Fruit fly (Drosophila melanogaster): Measurements from ENCODE around the gene CG10283.

The CG10283 gene

DNA sequence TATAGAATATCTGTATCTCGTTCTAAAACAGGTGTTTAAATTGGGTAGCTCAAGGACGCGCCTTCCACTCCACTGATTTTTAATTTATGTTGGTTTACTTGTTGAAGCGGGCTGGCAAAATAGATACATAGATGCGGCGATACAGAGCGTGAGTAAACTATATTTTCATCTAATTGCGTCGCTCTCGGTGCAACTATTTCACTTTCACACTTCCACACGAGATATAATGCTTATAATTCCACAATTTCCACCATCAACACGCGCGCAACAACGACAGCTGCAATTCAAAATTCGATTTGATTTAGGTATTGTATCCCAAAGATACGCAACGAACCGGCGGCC is 302 bp downstream of the CG10283 start:
- no peak for TF ChIP-seq CG32006 (GFP tag; optimal IDR thresholded peaks at IDR 0.05)
- no peak for TF ChIP-seq CG11902 (GFP tag; optimal IDR thresholded peaks at IDR 0.05)
- peak; percentile 60 for TF ChIP-seq Eip78C (GFP tag)

DNA sequence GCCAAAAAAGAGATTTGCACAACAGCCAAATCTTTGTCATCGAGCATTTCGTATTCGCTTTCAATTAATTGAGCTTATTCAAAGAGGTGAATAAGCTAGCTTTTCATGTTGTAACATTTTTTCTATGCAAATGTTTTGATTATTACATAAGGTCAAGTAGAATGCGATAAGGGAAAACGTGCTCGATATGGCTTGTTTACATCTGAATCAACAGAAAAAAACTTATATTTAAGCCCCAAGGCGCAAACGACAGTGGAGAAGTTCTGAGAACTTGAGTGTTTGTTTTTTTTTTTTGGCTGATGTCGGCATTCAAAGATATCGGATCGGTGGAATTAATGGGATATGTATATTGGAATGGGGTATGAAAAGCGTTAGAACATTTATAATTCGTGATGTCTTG is 1.3 kb downstream of the CG10283 start:
- no peak for TF ChIP-seq svp (GFP tag)
- no peak for TF ChIP-seq Hr4 (GFP tag; optimal IDR thresholded peaks at IDR 0.05)
- TF ChIP-seq topi (GFP tag; optimal IDR thresholded peaks at IDR 0.05), result no peak
- peak; percentile 58 for TF ChIP-seq fkh (GFP tag; optimal IDR thresholded peaks at IDR 0.05)

dm6 chr2L:18482170-18482569 is 2.1 kb downstream of the CG10283 start:
- no peak for TF ChIP-seq Lpt (GFP tag; optimal IDR thresholded peaks at IDR 0.05)
- TF ChIP-seq Eip93F (GFP tag; optimal IDR thresholded peaks at IDR 0.05), result no peak
- TF ChIP-seq vri (GFP tag; optimal IDR thresholded peaks at IDR 0.05), result no peak
- TF ChIP-seq Hr38 (GFP tag; optimal IDR thresholded peaks at IDR 0.05), result no peak
- TF ChIP-seq Sox102F (GFP tag; optimal IDR thresholded peaks at IDR 0.05), result peak; percentile 33
- peak; percentile 15 for TF ChIP-seq Smox (GFP tag; optimal IDR thresholded peaks at IDR 0.05)
- TF ChIP-seq Blimp-1 (GFP tag; optimal IDR thresholded peaks at IDR 0.05), result peak; percentile 23
- no peak for TF ChIP-seq CG11902 (GFP tag; optimal IDR thresholded peaks at IDR 0.05)
- TF ChIP-seq Hr39 (GFP tag; optimal IDR thresholded peaks at IDR 0.05), result no peak
- TF ChIP-seq ss (GFP tag; optimal IDR thresholded peaks at IDR 0.05), result peak in 1 of 2 experiments; percentile 52
- TF ChIP-seq dac (GFP tag; optimal IDR thresholded peaks at IDR 0.05), result no peak
- TF ChIP-seq Met (GFP tag; optimal IDR thresholded peaks at IDR 0.05), result peak; percentile 54
- peak; percentile 77 for TF ChIP-seq CG10631 (GFP tag; optimal IDR thresholded peaks at IDR 0.05)
- TF ChIP-seq dsx (GFP tag; optimal IDR thresholded peaks at IDR 0.05; ENCODE audit: poor library complexity, severe bottlenecking), result peak; percentile 23
- no peak for TF ChIP-seq CG31627 (GFP tag; optimal IDR thresholded peaks at IDR 0.05)
- TF ChIP-seq CG6808 (GFP tag; optimal IDR thresholded peaks at IDR 0.05), result peak; percentile 75
- TF ChIP-seq CG10669 (GFP tag; optimal IDR thresholded peaks at IDR 0.05), result peak; percentile 58
- peak; percentile 61 for TF ChIP-seq pdm3 (GFP tag; optimal IDR thresholded peaks at IDR 0.05)
- peak; percentile 74; the same call in 2 of the 3 replicates for TF ChIP-seq CG6163 (GFP tag; IDR thresholded peaks at IDR 0.05)
- no peak for TF ChIP-seq CG11294 (GFP tag; IDR thresholded peaks at IDR 0.05)
- TF ChIP-seq fkh (GFP tag; optimal IDR thresholded peaks at IDR 0.05), result no peak
- peak; percentile 33 for TF ChIP-seq Sox14 (GFP tag; optimal IDR thresholded peaks at IDR 0.05)
- peak; percentile 44 for TF ChIP-seq CG16779 (tag; optimal IDR thresholded peaks at IDR 0.05)
- TF ChIP-seq CG6854 (GFP tag; optimal IDR thresholded peaks at IDR 0.05), result no peak
- peak; percentile 44 for TF ChIP-seq fd59A (GFP tag; optimal IDR thresholded peaks at IDR 0.05)
- TF ChIP-seq topi (GFP tag; optimal IDR thresholded peaks at IDR 0.05), result peak; percentile 30
- peak; percentile 40; the same call in 2 of the 3 replicates for TF ChIP-seq eg (GFP tag; IDR thresholded peaks at IDR 0.05)
- TF ChIP-seq CG4318 (GFP tag; optimal IDR thresholded peaks at IDR 0.05), result peak; percentile 70
- TF ChIP-seq CG8632 (GFP tag; optimal IDR thresholded peaks at IDR 0.05), result peak; percentile 79
- TF ChIP-seq svp (GFP tag), result peak; percentile 76
- peak; percentile 64 for TF ChIP-seq CG6276 (GFP tag; optimal IDR thresholded peaks at IDR 0.05)
- peak; percentile 75 for TF ChIP-seq CG8119 (GFP tag; IDR thresholded peaks at IDR 0.05)
- TF ChIP-seq Eip78C (GFP tag), result peak; percentile 88
- TF ChIP-seq Ets96B (tag; optimal IDR thresholded peaks at IDR 0.05), result peak; percentile 72
- peak in 1 of 2 experiments; percentile 71 for TF ChIP-seq salr (GFP tag; optimal IDR thresholded peaks at IDR 0.05)
- peak; percentile 90 for TF ChIP-seq CG32006 (GFP tag; optimal IDR thresholded peaks at IDR 0.05)
- no peak for TF ChIP-seq CG8319 (GFP tag; optimal IDR thresholded peaks at IDR 0.05)
- peak; percentile 25 for TF ChIP-seq Eip75B (GFP tag; optimal IDR thresholded peaks at IDR 0.05)
- TF ChIP-seq CG1621 (tag; optimal IDR thresholded peaks at IDR 0.05), result no peak
- TF ChIP-seq net (GFP tag; optimal IDR thresholded peaks at IDR 0.05), result peak; percentile 46
- TF ChIP-seq CG15336 (GFP tag; IDR thresholded peaks at IDR 0.05), result peak; percentile 71
- peak; percentile 30 for TF ChIP-seq lz (GFP tag; optimal IDR thresholded peaks at IDR 0.05)
- TF ChIP-seq Sox15 (GFP tag; optimal IDR thresholded peaks at IDR 0.05), result peak; percentile 22
- peak; percentile 64 for TF ChIP-seq achi (GFP tag; optimal IDR thresholded peaks at IDR 0.05)
- peak; percentile 70 for TF ChIP-seq spab (GFP tag; optimal IDR thresholded peaks at IDR 0.05)
- no peak for TF ChIP-seq CG11762 (GFP tag; optimal IDR thresholded peaks at IDR 0.05; ENCODE audit: insufficient read depth)
